Worm (Caenorhabditis elegans) whole organism, mixed stage, embryonic: ENCODE results near the gene col-87.
A peak's percentile ranks its signal among the peaks of the same experiment; 100 is the strongest.

Experiments
- ceh-39 ChIP-seq: fragments of 150-350 bp; optimal IDR thresholded peaks from 2 replicates; lab custom pipeline; 2014; ENCODE audit warnings: missing biosample characterization, missing genetic modification characterization
- elt-1 ChIP-seq: sonication (generic microtip); optimal IDR thresholded peaks from 2 replicates; lab custom pipeline; 2017; ENCODE audit warnings: missing genetic modification characterization, mild to moderate bottlenecking, missing compliant biosample characterization, antibody characterized with exemption, moderate library complexity, borderline replicate concordance; ENCODE audit not compliant: insufficient read depth
- elt-3 ChIP-seq: fragments of 150-350 bp; optimal IDR thresholded peaks from 2 replicates; lab custom pipeline; 2014; ENCODE audit warnings: missing biosample characterization, missing genetic modification characterization
- ham-2 ChIP-seq: fragments of 200-800 bp; sonication (Bioruptor generic); optimal IDR thresholded peaks from 2 replicates; lab custom pipeline; 2018; ENCODE audit warnings: mild to moderate bottlenecking, missing genetic modification characterization, missing compliant biosample characterization
- lin-13 ChIP-seq: fragments of 150-350 bp; optimal IDR thresholded peaks from 2 replicates; lab custom pipeline; 2014; ENCODE audit warnings: missing biosample characterization, missing genetic modification characterization
- nhr-12 ChIP-seq: fragments of 150-350 bp; optimal IDR thresholded peaks from 2 replicates; lab custom pipeline; 2014; ENCODE audit warnings: missing biosample characterization, missing genetic modification characterization
- nhr-237 ChIP-seq: fragments of 150-350 bp; optimal IDR thresholded peaks from 2 replicates; lab custom pipeline; 2014; ENCODE audit warnings: missing biosample characterization, missing genetic modification characterization
- nhr-76 ChIP-seq: sonication (generic microtip); optimal IDR thresholded peaks from 2 replicates; lab custom pipeline; 2017; ENCODE audit warnings: missing biosample characterization, missing genetic modification characterization
- pha-4 ChIP-seq: fragments of 150-350 bp; optimal IDR thresholded peaks from 2 replicates; lab custom pipeline; 2018; ENCODE audit warnings: missing biosample characterization, missing genetic modification reagents, missing genetic modification characterization
- snpc-4 ChIP-seq: fragments of 150-350 bp; optimal IDR thresholded peaks from 2 replicates; lab custom pipeline; 2014; ENCODE audit warnings: missing biosample characterization, missing genetic modification characterization
- tbx-8 ChIP-seq: fragments of 200-800 bp; sonication (Bioruptor generic); optimal IDR thresholded peaks from 2 replicates; lab custom pipeline; 2018; ENCODE audit warnings: mild to moderate bottlenecking, missing genetic modification characterization, moderate library complexity, missing compliant biosample characterization
- unc-39 ChIP-seq: fragments of 150-350 bp; optimal IDR thresholded peaks from 2 replicates; lab custom pipeline; 2014; ENCODE audit warnings: missing biosample characterization, missing genetic modification characterization
- ztf-11 ChIP-seq: fragments of 150-350 bp; optimal IDR thresholded peaks from 2 replicates; lab custom pipeline; 2014; ENCODE audit warnings: missing biosample characterization, missing genetic modification characterization

ce11 chrII:14042836-14043604, 51.5 kb downstream of the col-87 start:
- TF ChIP-seq nhr-76 (no peak), nhr-237 (tag; lab: Kevin White, UChicago) (no peak), pha-4 (tag; lab: Kevin White, UChicago) (peak; percentile 61), ztf-11 (no peak), snpc-4 (tag; lab: Kevin White, UChicago) (no peak), ham-2 (GFP tag; lab: Kevin White, UChicago) (no peak), elt-1 (tag; lab: Kevin White, UChicago) (peak; percentile 67), ceh-39 (tag; lab: Kevin White, UChicago) (no peak), elt-3 (no peak), lin-13 (tag; lab: Kevin White, UChicago) (no peak), nhr-12 (no peak), unc-39 (tag; lab: Kevin White, UChicago) (peak; percentile 20), tbx-8 (GFP tag; lab: Kevin White, UChicago) (no peak)
